Fruit fly (Drosophila melanogaster) whole organism, embryonic: Measurements from ENCODE around the gene CG15772.

Source experiments
- Adf1 ChIP-seq: fragments of 200-800 bp; sonication (Bioruptor generic); IDR thresholded peaks from 2 replicates; pipeline ENCODE4 v1.3.6; 2022; ENCODE audit warnings: missing biosample characterization, missing genetic modification characterization
- Atf6 ChIP-seq: fragments of 200-800 bp; sonication (Bioruptor generic); IDR thresholded peaks from 2 replicates; pipeline ENCODE4 v1.3.6; 2022; ENCODE audit warnings: missing biosample characterization, missing genetic modification characterization
- BEAF-32 ChIP-seq: fragments of 200-800 bp; sonication (Bioruptor generic); optimal IDR thresholded peaks from 3 replicates; lab custom pipeline; 2017; ENCODE audit warnings: missing biosample characterization, missing genetic modification characterization, mild to moderate bottlenecking, moderate library complexity, missing genetic modification reagents
- CG11085 ChIP-seq: fragments of 200-800 bp; sonication (Bioruptor generic); IDR thresholded peaks from 2 replicates; pipeline ENCODE4 v1.3.6; 2022; ENCODE audit warnings: missing biosample characterization, missing genetic modification characterization
- CG11504 ChIP-seq: fragments of 200-800 bp; sonication (Bioruptor generic); optimal IDR thresholded peaks from 3 replicates; lab custom pipeline; 2019; ENCODE audit warnings: missing biosample characterization, mild to moderate bottlenecking, missing genetic modification characterization, moderate library complexity
- CG12236 ChIP-seq: fragments of 200-800 bp; sonication (Bioruptor generic); optimal IDR thresholded peaks from 2 replicates; lab custom pipeline; 2016; ENCODE audit warnings: missing biosample characterization, missing genetic modification characterization
- CG13296 ChIP-seq: fragments of 200-800 bp; sonication (Bioruptor generic); optimal IDR thresholded peaks from 3 replicates; lab custom pipeline; 2018; ENCODE audit warnings: missing biosample characterization, mild to moderate bottlenecking, missing genetic modification characterization
- CG14441 ChIP-seq: fragments of 200-800 bp; sonication (Bioruptor generic); IDR thresholded peaks from 2 replicates; pipeline ENCODE4 v1.3.6; 2022; ENCODE audit warnings: missing biosample characterization, missing genetic modification characterization
- CG16813 ChIP-seq: fragments of 200-800 bp; sonication (Bioruptor generic); IDR thresholded peaks from 3 replicates; pipeline ENCODE4 v1.3.6; 2022; ENCODE audit warnings: missing biosample characterization, missing genetic modification characterization; ENCODE audit not compliant: partially characterized antibody
- CG17186 ChIP-seq: fragments of 200-800 bp; sonication (Bioruptor generic); optimal IDR thresholded peaks from 3 replicates; lab custom pipeline; 2017; ENCODE audit warnings: missing biosample characterization, missing genetic modification reagents, missing genetic modification characterization
- CG9932 ChIP-seq: fragments of 200-800 bp; sonication (Bioruptor generic); IDR thresholded peaks from 2 replicates; pipeline ENCODE4 v1.3.6; 2022; ENCODE audit warnings: missing biosample characterization, missing genetic modification characterization
- Dad ChIP-seq: fragments of 200-800 bp; sonication (Bioruptor generic); optimal IDR thresholded peaks from 3 replicates; lab custom pipeline; 2016; ENCODE audit warnings: missing biosample characterization, missing genetic modification characterization
- HHEX ChIP-seq: fragments of 200-800 bp; sonication (Bioruptor generic); optimal IDR thresholded peaks from 3 replicates; lab custom pipeline; 2017; ENCODE audit warnings: missing biosample characterization, mild to moderate bottlenecking, missing genetic modification characterization, missing genetic modification reagents
- Hey ChIP-seq: fragments of 200-800 bp; sonication (Bioruptor generic); optimal IDR thresholded peaks from 3 replicates; lab custom pipeline; 2018; ENCODE audit warnings: missing biosample characterization, mild to moderate bottlenecking, missing genetic modification characterization
- HmgD ChIP-seq: fragments of 200-800 bp; sonication (Bioruptor generic); optimal IDR thresholded peaks from 3 replicates; lab custom pipeline; 2016; ENCODE audit warnings: missing biosample characterization, missing genetic modification characterization
- Hmr ChIP-seq: fragments of 200-800 bp; sonication (Bioruptor generic); optimal IDR thresholded peaks from 3 replicates; lab custom pipeline; 2017; ENCODE audit warnings: mild to moderate bottlenecking, missing biosample characterization, missing genetic modification reagents, missing genetic modification characterization
- Hr51 ChIP-seq, 2 experiments: fragments of 200-800 bp; sonication (Bioruptor generic); optimal IDR thresholded peaks; 2 replicates in 1 of 2; 3 replicates in 1 of 2; lab custom pipeline; 2016 to 2018; ENCODE audit warnings: missing biosample characterization in 2 of 2, missing genetic modification characterization in 2 of 2, mild to moderate bottlenecking in 1 of 2, moderate library complexity in 1 of 2
- Lpt ChIP-seq: fragments of >200 bp; optimal IDR thresholded peaks from 2 replicates; lab custom pipeline; 2018; ENCODE audit warnings: missing biosample characterization, missing genetic modification characterization
- Max ChIP-seq: fragments of 200-800 bp; sonication (Bioruptor generic); optimal IDR thresholded peaks from 2 replicates; lab custom pipeline; 2016; ENCODE audit warnings: missing biosample characterization, mild to moderate bottlenecking, missing genetic modification characterization
- NC2β ChIP-seq: fragments of 200-800 bp; sonication (Bioruptor generic); optimal IDR thresholded peaks from 2 replicates; lab custom pipeline; 2016; ENCODE audit warnings: missing biosample characterization, missing genetic modification characterization
- Ptx1 ChIP-seq: fragments of 200-800 bp; sonication (Bioruptor generic); IDR thresholded peaks from 2 replicates; pipeline ENCODE4 v1.3.6; 2022; ENCODE audit warnings: missing biosample characterization, missing genetic modification characterization
- Xrp1 ChIP-seq: fragments of 200-800 bp; sonication (Bioruptor generic); IDR thresholded peaks from 2 replicates; pipeline ENCODE4 v1.3.6; 2022; ENCODE audit warnings: missing biosample characterization, missing genetic modification characterization
- caup ChIP-seq: fragments of 200-800 bp; sonication (Bioruptor generic); optimal IDR thresholded peaks from 3 replicates; lab custom pipeline; 2017; ENCODE audit warnings: missing biosample characterization, mild to moderate bottlenecking, missing genetic modification characterization, moderate library complexity; ENCODE audit not compliant: severe bottlenecking
- chinmo ChIP-seq: fragments of 200-800 bp; sonication (Bioruptor generic); IDR thresholded peaks from 4 replicates; pipeline ENCODE4 v1.3.6; 2022; ENCODE audit warnings: missing biosample characterization, missing genetic modification characterization; ENCODE audit not compliant: partially characterized antibody
- ci ChIP-seq: fragments of 200-800 bp; sonication (Bioruptor generic); IDR thresholded peaks from 3 replicates; pipeline ENCODE4 v1.3.6; 2022; ENCODE audit warnings: missing biosample characterization, missing genetic modification characterization
- crol ChIP-seq: fragments of 200-800 bp; sonication (Bioruptor generic); IDR thresholded peaks from 2 replicates; pipeline ENCODE4 v1.3.6; 2022; ENCODE audit warnings: missing biosample characterization, missing genetic modification characterization
- cwo ChIP-seq: fragments of 200-800 bp; sonication (Bioruptor generic); optimal IDR thresholded peaks from 3 replicates; lab custom pipeline; 2017; ENCODE audit warnings: missing biosample characterization, missing genetic modification characterization, mild to moderate bottlenecking, moderate library complexity, missing genetic modification reagents
- danr ChIP-seq: fragments of 200-800 bp; sonication (Bioruptor generic); IDR thresholded peaks from 2 replicates; pipeline ENCODE4 v1.3.6; 2022; ENCODE audit warnings: missing biosample characterization, missing genetic modification characterization
- dm ChIP-seq: fragments of 200-800 bp; sonication (Bioruptor generic); optimal IDR thresholded peaks from 3 replicates; lab custom pipeline; 2016; ENCODE audit warnings: missing biosample characterization, missing genetic modification characterization
- dysf ChIP-seq: fragments of 200-800 bp; sonication (Bioruptor generic); IDR thresholded peaks from 3 replicates; pipeline ENCODE4 v1.3.6; 2022; ENCODE audit warnings: missing biosample characterization, missing genetic modification characterization
- eyg ChIP-seq: fragments of 200-800 bp; sonication (Bioruptor generic); optimal IDR thresholded peaks from 3 replicates; lab custom pipeline; 2016; ENCODE audit warnings: missing biosample characterization, missing genetic modification characterization
- fru ChIP-seq: fragments of >200 bp; optimal IDR thresholded peaks from 2 replicates; lab custom pipeline; 2017
- gcm2 ChIP-seq: fragments of 200-800 bp; sonication (Bioruptor generic); optimal IDR thresholded peaks from 2 replicates; lab custom pipeline; 2016; ENCODE audit warnings: missing biosample characterization, missing genetic modification characterization
- lab ChIP-seq: fragments of 200-800 bp; sonication (Bioruptor generic); optimal IDR thresholded peaks from 3 replicates; lab custom pipeline; 2017; ENCODE audit warnings: missing biosample characterization, missing genetic modification characterization, mild to moderate bottlenecking, moderate library complexity, missing genetic modification reagents
- nmo ChIP-seq: fragments of 200-800 bp; sonication (Bioruptor generic); optimal IDR thresholded peaks from 2 replicates; lab custom pipeline; 2018; ENCODE audit warnings: missing biosample characterization, mild to moderate bottlenecking, missing genetic modification characterization, moderate library complexity
- pan ChIP-seq, 4 experiments: fragments of >200 bp in 3 of 4; fragments of 200-800 bp in 1 of 4; sonication (Bioruptor generic) in 1 of 4; optimal IDR thresholded peaks in 3 of 4; IDR thresholded peaks in 1 of 4; 2 replicates each; pipeline versions ENCODE4 v1.3.6 to Lab custom; 2017 to 2022; ENCODE audit warnings: missing biosample characterization in 2 of 4, missing genetic modification characterization in 2 of 4, mixed read lengths in 1 of 4
- prd ChIP-seq, 3 experiments: fragments of >200 bp in 2 of 3; fragments of 200-800 bp in 1 of 3; sonication (Bioruptor generic) in 1 of 3; optimal IDR thresholded peaks in 2 of 3; IDR thresholded peaks in 1 of 3; 2 replicates in 2 of 3; 3 replicates in 1 of 3; pipeline versions ENCODE4 v1.3.6 to Lab custom; 2017 to 2022; ENCODE audit warnings: missing biosample characterization in 1 of 3, missing genetic modification characterization in 1 of 3
- ranshi ChIP-seq: fragments of 200-800 bp; sonication (Bioruptor generic); IDR thresholded peaks from 2 replicates; pipeline ENCODE4 v1.3.6; 2022; ENCODE audit warnings: missing biosample characterization, missing genetic modification characterization
- row ChIP-seq: fragments of 200-800 bp; sonication (Bioruptor generic); IDR thresholded peaks from 3 replicates; pipeline ENCODE4 v1.3.6; 2022; ENCODE audit warnings: missing biosample characterization, missing genetic modification characterization
- schlank ChIP-seq: fragments of 200-800 bp; sonication (Bioruptor generic); optimal IDR thresholded peaks from 2 replicates; lab custom pipeline; 2018; ENCODE audit warnings: missing biosample characterization, mild to moderate bottlenecking, missing genetic modification characterization
- slbo ChIP-seq: fragments of 200-800 bp; sonication (Bioruptor generic); IDR thresholded peaks from 2 replicates; pipeline ENCODE4 v1.3.6; 2022; ENCODE audit warnings: missing biosample characterization, missing genetic modification characterization
- tap ChIP-seq: fragments of 200-800 bp; optimal IDR thresholded peaks from 3 replicates; lab custom pipeline; 2019; ENCODE audit warnings: missing biosample characterization, mild to moderate bottlenecking, missing genetic modification characterization, moderate library complexity
- tgo ChIP-seq: fragments of 200-800 bp; sonication (Bioruptor generic); IDR thresholded peaks from 3 replicates; pipeline ENCODE4 v1.3.6; 2022; ENCODE audit warnings: missing biosample characterization, missing genetic modification characterization

CG15772 gene

dm6 chrX:5717741-5718475 lies 34.1 kb upstream of the CG15772 start, which contains the start of gene CG33080 (continued):
- no peak for TF ChIP-seq HHEX (GFP tag; lab: Kevin White, UChicago)
- no peak for TF ChIP-seq Lpt (GFP tag; lab: Kevin White, UChicago)
- TF ChIP-seq Hr51 (GFP tag; optimal IDR thresholded peaks at IDR 0.05; lab: Kevin White, UChicago): peak in 1 of 2 experiments; percentile 17
- no peak for TF ChIP-seq gcm2 (GFP tag; lab: Kevin White, UChicago)
- TF ChIP-seq CG17186 (GFP tag; lab: Kevin White, UChicago): no peak
- no peak for TF ChIP-seq schlank (tag; lab: Kevin White, UChicago)
- TF ChIP-seq slbo: peak; percentile 40; the same call in 1 of the 2 replicates
- peak; percentile 3 for TF ChIP-seq CG11504 (tag; lab: Kevin White, UChicago)
- 0 out of 2 replicates have a peak, but pooled peaks have one; percentile 14 for TF ChIP-seq CG14441 (GFP tag; lab: Robert Waterston, UW)
- no peak for TF ChIP-seq ci (GFP tag; lab: Robert Waterston, UW)
- 0 out of 2 replicates have a peak, but pooled peaks have one; percentile 13 for TF ChIP-seq Atf6
- peak; percentile 51 for TF ChIP-seq lab (GFP tag; lab: Kevin White, UChicago)
- TF ChIP-seq NC2β (GFP tag; lab: Kevin White, UChicago): no peak
- TF ChIP-seq row (GFP tag; lab: Robert Waterston, UW): peak; percentile 51; the same call in 2 of the 3 replicates
- TF ChIP-seq Max (GFP tag; lab: Kevin White, UChicago): no peak
- TF ChIP-seq cwo: no peak
- no peak for TF ChIP-seq caup (GFP tag; lab: Kevin White, UChicago)
- TF ChIP-seq HmgD (GFP tag; lab: Kevin White, UChicago): no peak
- no peak for TF ChIP-seq Hey (tag; lab: Kevin White, UChicago)
- TF ChIP-seq ranshi (GFP tag; lab: Robert Waterston, UW): 0 out of 2 replicates have a peak, but pooled peaks have one; percentile 24
- 0 out of 2 replicates have a peak, but pooled peaks have one; percentile 23 for TF ChIP-seq CG11085
- TF ChIP-seq nmo (GFP tag; lab: Kevin White, UChicago): no peak
- TF ChIP-seq chinmo: no peak
- no peak for TF ChIP-seq pan (optimal IDR thresholded peaks at IDR 0.05; lab: Kevin White, UChicago)
- TF ChIP-seq pan (GFP tag; optimal IDR thresholded peaks at IDR 0.05 in 1 of 2, IDR thresholded peaks at IDR 0.05 in 1 of 2): peak in 1 of 2 experiments; percentile 10
- TF ChIP-seq prd (optimal IDR thresholded peaks at IDR 0.05; lab: Kevin White, UChicago): no peak
- peak; percentile 28; the same call in 1 of the 3 replicates for TF ChIP-seq prd (GFP tag; IDR thresholded peaks at IDR 0.05; lab: Robert Waterston, UW)
- peak; percentile 47; the same call in 1 of the 2 replicates for TF ChIP-seq crol
- TF ChIP-seq Adf1 (GFP tag; lab: Robert Waterston, UW): 0 out of 2 replicates have a peak, but pooled peaks have one; percentile 8
- 0 out of 2 replicates have a peak, but pooled peaks have one; percentile 20 for TF ChIP-seq CG9932 (GFP tag; lab: Robert Waterston, UW)
- TF ChIP-seq Hmr: peak; percentile 29
- 0 out of 2 replicates have a peak, but pooled peaks have one; percentile 7 for TF ChIP-seq danr (GFP tag; lab: Robert Waterston, UW)
- no peak for TF ChIP-seq CG12236 (GFP tag; lab: Kevin White, UChicago)
- no peak for TF ChIP-seq CG13296 (GFP tag; lab: Kevin White, UChicago)
- TF ChIP-seq CG16813: no peak
- TF ChIP-seq fru (lab: Kevin White, UChicago): no peak
- TF ChIP-seq Ptx1 (GFP tag; lab: Robert Waterston, UW): peak; percentile 53
- TF ChIP-seq dm (GFP tag; lab: Kevin White, UChicago): no peak
- TF ChIP-seq BEAF-32 (GFP tag; lab: Kevin White, UChicago): no peak
- TF ChIP-seq tgo (GFP tag; lab: Robert Waterston, UW): peak; percentile 29; the same call in 1 of the 3 replicates
- TF ChIP-seq Dad: no peak
- TF ChIP-seq Xrp1: no peak
- TF ChIP-seq tap (tag; lab: Kevin White, UChicago): no peak
- no peak for TF ChIP-seq eyg
- peak; percentile 46; the same call in 2 of the 3 replicates for TF ChIP-seq dysf (GFP tag; lab: Robert Waterston, UW)
- TF ChIP-seq, all 482 proteins: peak for 37
